Fruit fly (Drosophila melanogaster): ENCODE results near the gene B4.

- TF ChIP-seq OdsH (GFP tag; optimal IDR thresholded peaks at IDR 0.05), result no peak
- TF ChIP-seq fd85E (GFP tag; optimal IDR thresholded peaks at IDR 0.05), result no peak
- no peak for TF ChIP-seq Lpt (GFP tag; optimal IDR thresholded peaks at IDR 0.05)
Measured at dm6 chr2L:13531785-13532184, 17.3 kb downstream of the B4 start, which contains the start of gene CG33644.
